Fruit fly (Drosophila melanogaster) whole organism, prepupa: ENCODE data around the gene Cyp318a1.

ENCODE experiments used
- Blimp-1 ChIP-seq: fragments of 200-800 bp; sonication (Bioruptor generic); optimal IDR thresholded peaks from 3 replicates; lab custom pipeline; 2017; ENCODE audit warnings: missing biosample characterization, missing genetic modification characterization, mild to moderate bottlenecking, moderate library complexity, missing genetic modification reagents
- CG10669 ChIP-seq: fragments of 200-800 bp; sonication (Bioruptor generic); optimal IDR thresholded peaks from 3 replicates; lab custom pipeline; 2018; ENCODE audit warnings: missing biosample characterization, mild to moderate bottlenecking, missing genetic modification characterization, moderate library complexity
- CG11294 ChIP-seq: fragments of 200-800 bp; sonication (Bioruptor generic); IDR thresholded peaks from 2 replicates; pipeline ENCODE4 v1.3.6; 2022; ENCODE audit warnings: missing biosample characterization, missing genetic modification characterization
- CG11762 ChIP-seq: fragments of 200-800 bp; sonication (Bioruptor generic); optimal IDR thresholded peaks from 3 replicates; lab custom pipeline; 2016; ENCODE audit warnings: missing biosample characterization, missing genetic modification characterization; ENCODE audit not compliant: insufficient read depth
- CG11902 ChIP-seq: fragments of 200-800 bp; sonication (Bioruptor generic); optimal IDR thresholded peaks from 3 replicates; lab custom pipeline; 2016; ENCODE audit warnings: missing biosample characterization, missing genetic modification characterization
- CG15336 ChIP-seq: fragments of 200-800 bp; sonication (Bioruptor generic); IDR thresholded peaks from 2 replicates; pipeline ENCODE4 v1.3.6; 2022; ENCODE audit warnings: missing biosample characterization, missing genetic modification characterization
- CG32006 ChIP-seq: fragments of 200-800 bp; sonication (Bioruptor generic); optimal IDR thresholded peaks from 3 replicates; lab custom pipeline; 2017; ENCODE audit warnings: missing biosample characterization, mild to moderate bottlenecking, missing genetic modification characterization
- CG34406 ChIP-seq: fragments of 200-800 bp; sonication (Bioruptor generic); optimal IDR thresholded peaks from 3 replicates; lab custom pipeline; 2016; ENCODE audit warnings: missing biosample characterization, missing genetic modification characterization
- CG6276 ChIP-seq: fragments of 200-800 bp; sonication (Bioruptor generic); optimal IDR thresholded peaks from 2 replicates; lab custom pipeline; 2017; ENCODE audit warnings: missing biosample characterization, mild to moderate bottlenecking, missing genetic modification characterization
- CG6792 ChIP-seq: fragments of 200-800 bp; sonication (Bioruptor generic); optimal IDR thresholded peaks from 3 replicates; lab custom pipeline; 2016; ENCODE audit warnings: missing biosample characterization, missing genetic modification characterization
- CG6808 ChIP-seq: fragments of 200-800 bp; sonication (Bioruptor generic); optimal IDR thresholded peaks from 3 replicates; lab custom pipeline; 2017; ENCODE audit warnings: missing biosample characterization, missing genetic modification characterization, mild to moderate bottlenecking, moderate library complexity, missing genetic modification reagents
- CG6854 ChIP-seq: fragments of 200-800 bp; sonication (Bioruptor generic); optimal IDR thresholded peaks from 2 replicates; lab custom pipeline; 2017; ENCODE audit warnings: missing biosample characterization, mild to moderate bottlenecking, missing genetic modification characterization
- CG7368 ChIP-seq: fragments of 200-800 bp; sonication (Bioruptor generic); optimal IDR thresholded peaks from 3 replicates; lab custom pipeline; 2016; ENCODE audit warnings: missing biosample characterization, missing genetic modification characterization
- CG8632 ChIP-seq: fragments of 200-800 bp; sonication (Bioruptor generic); optimal IDR thresholded peaks from 3 replicates; lab custom pipeline; 2016; ENCODE audit warnings: missing biosample characterization, missing genetic modification characterization
- Eip75B ChIP-seq: fragments of 200-800 bp; sonication (Bioruptor generic); optimal IDR thresholded peaks from 3 replicates; lab custom pipeline; 2016; ENCODE audit warnings: missing biosample characterization, missing genetic modification characterization
- Eip78C ChIP-seq: fragments of 200-800 bp; sonication (Bioruptor generic); peaks from one replicate; lab custom pipeline; 2016; ENCODE audit warnings: missing biosample characterization, missing genetic modification characterization
- Ets21C ChIP-seq: fragments of 200-800 bp; sonication (Bioruptor generic); optimal IDR thresholded peaks from 3 replicates; lab custom pipeline; 2016; ENCODE audit warnings: missing biosample characterization, missing genetic modification characterization
- Ets96B ChIP-seq: fragments of 200-800 bp; optimal IDR thresholded peaks from 2 replicates; lab custom pipeline; 2019; ENCODE audit warnings: missing biosample characterization, mild to moderate bottlenecking, missing genetic modification characterization, moderate library complexity
- Gug ChIP-seq: fragments of 200-800 bp; sonication (Bioruptor generic); IDR thresholded peaks from 2 replicates; pipeline ENCODE4 v1.3.6; 2022; ENCODE audit warnings: missing biosample characterization, missing genetic modification characterization
- Hr38 ChIP-seq: sonication (Bioruptor generic); optimal IDR thresholded peaks from 2 replicates; lab custom pipeline; 2016; ENCODE audit warnings: missing biosample characterization, missing genetic modification characterization
- Hr39 ChIP-seq: fragments of 200-800 bp; sonication (Bioruptor generic); optimal IDR thresholded peaks from 2 replicates; lab custom pipeline; 2016; ENCODE audit warnings: missing biosample characterization, missing genetic modification characterization
- Hr4 ChIP-seq: fragments of 200-800 bp; sonication (Bioruptor generic); optimal IDR thresholded peaks from 3 replicates; lab custom pipeline; 2016; ENCODE audit warnings: missing biosample characterization, missing genetic modification characterization
- Met ChIP-seq: fragments of 200-800 bp; sonication (Bioruptor generic); optimal IDR thresholded peaks from 3 replicates; lab custom pipeline; 2016; ENCODE audit warnings: missing biosample characterization, missing genetic modification characterization
- OdsH ChIP-seq: fragments of 200-800 bp; sonication (Bioruptor generic); optimal IDR thresholded peaks from 3 replicates; lab custom pipeline; 2016; ENCODE audit warnings: missing biosample characterization, missing genetic modification characterization
- Smox ChIP-seq: fragments of 200-800 bp; sonication (Bioruptor generic); optimal IDR thresholded peaks from 3 replicates; lab custom pipeline; 2016; ENCODE audit warnings: missing biosample characterization, missing genetic modification characterization
- Sox102F ChIP-seq: fragments of 200-800 bp; sonication (Bioruptor generic); optimal IDR thresholded peaks from 2 replicates; lab custom pipeline; 2016; ENCODE audit warnings: missing biosample characterization, mild to moderate bottlenecking, missing genetic modification characterization
- Sox15 ChIP-seq: fragments of 200-800 bp; sonication (Bioruptor generic); optimal IDR thresholded peaks from 3 replicates; lab custom pipeline; 2016; ENCODE audit warnings: missing biosample characterization, missing genetic modification characterization
- acj6 ChIP-seq: fragments of 200-800 bp; sonication (Bioruptor generic); optimal IDR thresholded peaks from 3 replicates; lab custom pipeline; 2016; ENCODE audit warnings: missing biosample characterization, missing genetic modification characterization
- cyc ChIP-seq: fragments of 200-800 bp; sonication (Bioruptor generic); optimal IDR thresholded peaks from 3 replicates; lab custom pipeline; 2016; ENCODE audit warnings: missing biosample characterization, missing genetic modification characterization
- dac ChIP-seq: fragments of 200-800 bp; sonication (Bioruptor generic); optimal IDR thresholded peaks from 2 replicates; lab custom pipeline; 2017; ENCODE audit warnings: missing biosample characterization, mild to moderate bottlenecking, missing genetic modification characterization
- eg ChIP-seq: fragments of 200-800 bp; sonication (Bioruptor generic); IDR thresholded peaks from 3 replicates; pipeline ENCODE4 v1.3.6; 2022; ENCODE audit warnings: missing biosample characterization, missing genetic modification characterization
- esn ChIP-seq: fragments of 200-800 bp; sonication (Bioruptor generic); optimal IDR thresholded peaks from 2 replicates; lab custom pipeline; 2016; ENCODE audit warnings: missing biosample characterization, mild to moderate bottlenecking, missing genetic modification characterization, moderate library complexity
- fd59A ChIP-seq: fragments of 200-800 bp; sonication (Bioruptor generic); optimal IDR thresholded peaks from 2 replicates; lab custom pipeline; 2017; ENCODE audit warnings: missing biosample characterization, mild to moderate bottlenecking, missing genetic modification characterization, missing genetic modification reagents
- fd85E ChIP-seq: fragments of 200-800 bp; sonication (Bioruptor generic); optimal IDR thresholded peaks from 3 replicates; lab custom pipeline; 2016; ENCODE audit warnings: missing biosample characterization, missing genetic modification characterization
- fkh ChIP-seq: fragments of 200-800 bp; sonication (Bioruptor generic); optimal IDR thresholded peaks from 3 replicates; lab custom pipeline; 2017; ENCODE audit warnings: missing biosample characterization, mild to moderate bottlenecking, missing genetic modification characterization, moderate library complexity
- lz ChIP-seq: fragments of 200-800 bp; sonication (Bioruptor generic); optimal IDR thresholded peaks from 3 replicates; lab custom pipeline; 2016; ENCODE audit warnings: missing biosample characterization, missing genetic modification characterization
- pdm3 ChIP-seq: fragments of 200-800 bp; sonication (Bioruptor generic); optimal IDR thresholded peaks from 3 replicates; lab custom pipeline; 2016; ENCODE audit warnings: missing biosample characterization, missing genetic modification characterization
- spab ChIP-seq: fragments of 200-800 bp; sonication (Bioruptor generic); optimal IDR thresholded peaks from 2 replicates; lab custom pipeline; 2017; ENCODE audit warnings: missing biosample characterization, mild to moderate bottlenecking, missing genetic modification characterization, missing genetic modification reagents
- svp ChIP-seq: fragments of 200-800 bp; sonication (Bioruptor generic); peaks from one replicate; lab custom pipeline; 2016; ENCODE audit warnings: missing biosample characterization, missing genetic modification characterization
- topi ChIP-seq: fragments of 200-800 bp; sonication (Bioruptor generic); optimal IDR thresholded peaks from 3 replicates; lab custom pipeline; 2016; ENCODE audit warnings: missing biosample characterization, missing genetic modification characterization

Cyp318a1 gene

DNA sequence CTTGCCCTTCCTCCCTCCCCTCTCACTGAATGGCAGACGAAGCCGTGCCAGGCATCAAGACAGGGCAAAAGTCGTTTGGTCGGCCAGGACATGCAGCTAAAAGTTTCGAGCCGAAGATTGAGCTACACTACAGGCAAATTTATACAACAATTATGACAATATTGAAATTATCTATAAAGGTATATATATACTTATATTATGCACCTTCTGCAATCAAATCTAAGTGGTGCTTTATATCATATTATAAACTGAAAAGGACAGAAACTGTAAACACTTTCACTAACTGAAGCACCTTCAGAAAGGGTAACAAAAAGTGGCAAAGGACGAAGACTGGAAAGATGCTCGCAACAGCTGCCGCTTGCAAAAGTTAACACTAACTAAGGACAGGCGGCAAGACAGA lies 43.8 kb downstream of the Cyp318a1 start (continued):
- peak; percentile 8 for TF ChIP-seq CG6792
- TF ChIP-seq Sox15 (GFP tag; lab: Kevin White, UChicago), result no peak
- no peak for TF ChIP-seq fd85E (GFP tag; lab: Kevin White, UChicago)
- TF ChIP-seq Ets21C (GFP tag; lab: Kevin White, UChicago), result no peak
- TF ChIP-seq CG34406 (GFP tag; lab: Kevin White, UChicago), result no peak
- no peak for TF ChIP-seq dac
- no peak for TF ChIP-seq acj6
- no peak for TF ChIP-seq Blimp-1 (GFP tag; lab: Kevin White, UChicago)
- TF ChIP-seq OdsH, result no peak
- no peak for TF ChIP-seq topi (GFP tag; lab: Kevin White, UChicago)
- no peak for TF ChIP-seq CG6808 (GFP tag; lab: Kevin White, UChicago)
- no peak for TF ChIP-seq esn (GFP tag; lab: Kevin White, UChicago)
- no peak for TF ChIP-seq Smox (GFP tag; lab: Kevin White, UChicago)
- TF ChIP-seq svp, result peak; percentile 7
- peak; percentile 30 for TF ChIP-seq CG32006 (GFP tag; lab: Kevin White, UChicago)
- TF ChIP-seq Hr4 (GFP tag; lab: Kevin White, UChicago), result no peak
- TF ChIP-seq Gug (GFP tag; lab: Robert Waterston, UW), result no peak
- no peak for TF ChIP-seq CG11902 (GFP tag; lab: Kevin White, UChicago)
- TF ChIP-seq cyc (GFP tag; lab: Kevin White, UChicago), result no peak
- TF ChIP-seq CG11762 (GFP tag; lab: Kevin White, UChicago), result no peak
- no peak for TF ChIP-seq CG6854 (GFP tag; lab: Kevin White, UChicago)
- no peak for TF ChIP-seq Sox102F (GFP tag; lab: Kevin White, UChicago)
- TF ChIP-seq CG11294 (GFP tag; lab: Robert Waterston, UW), result no peak
- TF ChIP-seq spab (GFP tag; lab: Kevin White, UChicago), result no peak
- peak; percentile 22 for TF ChIP-seq CG10669 (GFP tag; lab: Kevin White, UChicago)
- no peak for TF ChIP-seq pdm3 (GFP tag; lab: Kevin White, UChicago)
- no peak for TF ChIP-seq CG8632 (GFP tag; lab: Kevin White, UChicago)
- no peak for TF ChIP-seq eg (GFP tag; lab: Robert Waterston, UW)
- no peak for TF ChIP-seq CG15336 (GFP tag; lab: Robert Waterston, UW)
- TF ChIP-seq, all 60 proteins: peak for 11

DNA sequence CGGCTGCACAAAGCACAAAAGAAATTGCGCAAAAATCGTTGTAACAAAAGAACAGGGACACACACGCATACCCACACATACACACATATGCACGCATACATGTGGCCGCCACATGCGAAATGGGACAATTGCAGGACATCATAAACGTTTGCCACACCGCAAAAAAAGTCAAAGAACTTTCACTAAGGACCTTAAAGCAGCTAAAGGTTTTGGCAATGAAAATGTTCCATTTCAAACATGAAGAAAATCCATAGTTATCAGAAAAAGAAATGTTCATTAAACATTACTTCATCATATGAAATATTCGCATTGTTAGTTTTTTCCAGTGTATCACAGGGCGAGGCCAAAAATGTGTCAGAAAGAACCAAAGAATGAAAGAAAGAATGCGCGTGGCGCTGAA lies 49.8 kb downstream of the Cyp318a1 start:
- no peak for TF ChIP-seq Hr38
- TF ChIP-seq CG7368 (GFP tag; lab: Kevin White, UChicago), result no peak
- peak; percentile 53 for TF ChIP-seq Eip78C
- TF ChIP-seq cyc (GFP tag; lab: Kevin White, UChicago), result peak; percentile 10
- no peak for TF ChIP-seq pdm3 (GFP tag; lab: Kevin White, UChicago)
- no peak for TF ChIP-seq Gug (GFP tag; lab: Robert Waterston, UW)
- TF ChIP-seq Met, result peak; percentile 2
- no peak for TF ChIP-seq Sox102F (GFP tag; lab: Kevin White, UChicago)
- TF ChIP-seq fkh (GFP tag; lab: Kevin White, UChicago), result no peak
- peak; percentile 60 for TF ChIP-seq svp
- TF ChIP-seq fd59A (GFP tag; lab: Kevin White, UChicago), result no peak
- no peak for TF ChIP-seq CG32006 (GFP tag; lab: Kevin White, UChicago)
- peak; percentile 2 for TF ChIP-seq topi (GFP tag; lab: Kevin White, UChicago)
- no peak for TF ChIP-seq lz (GFP tag; lab: Kevin White, UChicago)

DNA sequence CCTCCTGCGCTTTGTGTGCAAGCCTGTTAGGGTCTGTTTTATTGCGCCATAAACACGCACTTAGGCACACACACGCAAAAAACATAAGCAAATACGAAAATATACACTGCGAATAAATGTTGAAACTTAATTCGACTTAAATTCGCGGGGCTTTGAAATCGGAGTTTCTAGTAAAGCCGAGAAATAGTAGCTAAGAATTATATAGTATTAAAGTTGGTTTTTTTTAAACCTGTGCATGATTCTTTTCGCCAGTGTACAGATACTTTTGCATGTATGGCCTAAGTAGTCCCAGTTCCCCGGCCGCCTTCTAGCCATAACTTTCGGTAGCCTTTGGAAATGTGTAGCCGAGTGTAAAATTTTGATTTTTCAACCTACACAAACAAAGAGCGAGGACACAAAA lies 52.0 kb downstream of the Cyp318a1 start:
- TF ChIP-seq spab (GFP tag; lab: Kevin White, UChicago) (no peak), Hr39 (peak; percentile 2), Blimp-1 (GFP tag; lab: Kevin White, UChicago) (no peak), CG6276 (no peak), Ets96B (tag; lab: Kevin White, UChicago) (no peak), Eip78C (peak; percentile 40), Eip75B (GFP tag; lab: Kevin White, UChicago) (no peak)
